Worm (Caenorhabditis elegans) whole organism, midembryonic: Measurements from ENCODE around the gene srab-24.

ENCODE experiments used
- T22C8.4 ChIP-seq: fragments of 200-800 bp; sonication (Bioruptor generic); IDR thresholded peaks from 2 replicates; pipeline ENCODE4 v1.3.6; 2022; ENCODE audit warnings: missing genetic modification characterization, missing compliant biosample characterization
- cog-1 ChIP-seq: sonication (generic microtip); optimal IDR thresholded peaks from 2 replicates; lab custom pipeline; 2016; ENCODE audit warnings: missing genetic modification characterization, missing compliant biosample characterization
- flt-1 ChIP-seq: fragments of 200-800 bp; sonication (Bioruptor generic); IDR thresholded peaks from 2 replicates; pipeline ENCODE4 v1.3.6; 2022; ENCODE audit warnings: missing genetic modification characterization, missing compliant biosample characterization
- klf-2 ChIP-seq: fragments of 200-800 bp; sonication (Bioruptor generic); conservative IDR thresholded peaks from 2 replicates; pipeline ENCODE4 v1.3.6; 2022; ENCODE audit warnings: missing genetic modification reagents, missing genetic modification characterization, missing compliant biosample characterization
- med-1 ChIP-seq: sonication (generic microtip); optimal IDR thresholded peaks from 2 replicates; lab custom pipeline; 2017; ENCODE audit warnings: missing genetic modification characterization, mild to moderate bottlenecking, missing compliant biosample characterization, antibody characterized with exemption, missing genetic modification reagents; ENCODE audit not compliant: insufficient read depth
- ref-1 ChIP-seq: fragments of 200-800 bp; sonication (Bioruptor generic); conservative IDR thresholded peaks from 2 replicates; pipeline ENCODE4 v1.3.6; 2022; ENCODE audit warnings: missing genetic modification reagents, missing genetic modification characterization, missing compliant biosample characterization
- tab-1 ChIP-seq: fragments of 200-800 bp; sonication (Bioruptor generic); IDR thresholded peaks from 2 replicates; pipeline ENCODE4 v1.3.6; 2022; ENCODE audit warnings: missing genetic modification characterization, missing compliant biosample characterization
- ztf-23 ChIP-seq: fragments of 200-800 bp; sonication (Bioruptor generic); IDR thresholded peaks from 2 replicates; pipeline ENCODE4 v1.3.6; 2022; ENCODE audit warnings: missing genetic modification reagents, missing genetic modification characterization, missing compliant biosample characterization
- ztf-29 ChIP-seq: fragments of 200-800 bp; sonication (Bioruptor generic); IDR thresholded peaks from 2 replicates; pipeline ENCODE4 v1.3.6; 2022; ENCODE audit warnings: missing genetic modification reagents, missing genetic modification characterization, missing compliant biosample characterization

Gene srab-24

DNA sequence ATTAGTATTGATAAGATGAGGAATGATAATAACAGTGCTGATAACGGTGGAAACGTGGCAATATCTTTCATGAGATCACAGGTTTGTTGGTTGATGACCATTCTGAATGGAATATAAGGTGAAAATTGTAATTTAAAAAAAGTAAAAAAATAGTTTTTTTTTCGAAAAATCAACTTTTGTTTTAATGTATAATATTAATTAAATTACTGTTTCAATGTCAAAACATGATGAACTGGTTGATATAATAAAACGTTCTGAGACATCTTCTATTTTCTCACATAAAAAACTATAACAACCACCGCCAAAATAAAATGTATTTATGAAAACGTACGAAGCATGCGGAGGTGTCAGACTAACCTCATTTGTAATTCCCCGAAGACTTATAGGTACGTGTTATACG lies at the start of gene srab-24:
srab-24 (minus strand) TSS at position 101 of the 400 bp plus-strand sequence.
- TF ChIP-seq med-1 (GFP tag; lab: Kevin White, UChicago), result no peak
- no peak for TF ChIP-seq T22C8.4 (GFP tag; lab: Robert Waterston, UW)

ce11 chrIV:14297058-14297457 lies 47.0 kb upstream of the srab-24 start:
- TF ChIP-seq klf-2 (GFP tag; lab: Robert Waterston, UW) (no peak), med-1 (GFP tag; lab: Kevin White, UChicago) (no peak), ref-1 (GFP tag; lab: Robert Waterston, UW) (no peak), flt-1 (GFP tag; lab: Robert Waterston, UW) (no peak), cog-1 (tag; lab: Kevin White, UChicago) (no peak), tab-1 (no peak), ztf-29 (no peak), ztf-23 (GFP tag; lab: Robert Waterston, UW) (no peak), T22C8.4 (GFP tag; lab: Robert Waterston, UW) (no peak)

ce11 chrIV:14295262-14295661 lies 45.2 kb upstream of the srab-24 start:
- TF ChIP-seq cog-1 (tag; lab: Kevin White, UChicago), result no peak

DNA sequence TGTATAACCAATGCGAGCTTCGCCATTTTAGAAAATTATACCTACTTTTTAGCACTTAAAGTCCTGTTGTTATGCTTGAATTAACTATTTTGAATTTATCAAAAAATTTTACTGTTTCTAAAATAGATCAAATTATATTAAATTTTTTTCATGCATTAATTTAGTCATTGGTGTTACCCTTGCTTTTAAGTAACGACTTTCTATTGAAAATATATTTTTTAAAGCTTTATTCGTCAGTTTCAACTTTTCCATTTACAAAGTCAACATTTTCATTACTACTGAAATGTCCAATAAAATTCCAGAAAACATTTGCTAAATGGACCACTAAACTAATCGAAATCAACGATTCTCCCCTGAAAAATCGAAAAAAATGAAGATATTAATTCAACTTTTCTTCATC lies 41.6 kb upstream of the srab-24 start, which contains the start of gene Y64G10A.7:
Y64G10A.7 (plus strand) TSS at position 301 of the 400 bp plus-strand sequence.
- TF ChIP-seq flt-1 (GFP tag; lab: Robert Waterston, UW) (no peak), cog-1 (tag; lab: Kevin White, UChicago) (no peak), ztf-23 (GFP tag; lab: Robert Waterston, UW) (no peak), tab-1 (no peak)

ce11 chrIV:14284920-14285319 lies 34.9 kb upstream of the srab-24 start:
- TF ChIP-seq flt-1 (GFP tag; lab: Robert Waterston, UW), result no peak
- no peak for TF ChIP-seq T22C8.4 (GFP tag; lab: Robert Waterston, UW)
- no peak for TF ChIP-seq tab-1
- no peak for TF ChIP-seq cog-1 (tag; lab: Kevin White, UChicago)
- no peak for TF ChIP-seq med-1 (GFP tag; lab: Kevin White, UChicago)
- no peak for TF ChIP-seq ztf-23 (GFP tag; lab: Robert Waterston, UW)
- TF ChIP-seq ztf-29, result no peak
- no peak for TF ChIP-seq klf-2 (GFP tag; lab: Robert Waterston, UW)
- no peak for TF ChIP-seq ref-1 (GFP tag; lab: Robert Waterston, UW)

- TF ChIP-seq cog-1 (tag; lab: Kevin White, UChicago), result no peak
- no peak for TF ChIP-seq ref-1 (GFP tag; lab: Robert Waterston, UW)
- TF ChIP-seq klf-2 (GFP tag; lab: Robert Waterston, UW), result no peak
- no peak for TF ChIP-seq flt-1 (GFP tag; lab: Robert Waterston, UW)
- no peak for TF ChIP-seq tab-1
- no peak for TF ChIP-seq ztf-23 (GFP tag; lab: Robert Waterston, UW)
- TF ChIP-seq med-1 (GFP tag; lab: Kevin White, UChicago), result no peak
- TF ChIP-seq T22C8.4 (GFP tag; lab: Robert Waterston, UW), result no peak
Observed at ce11 chrIV:14276773-14277388, 26.9 kb upstream of the srab-24 start.

DNA sequence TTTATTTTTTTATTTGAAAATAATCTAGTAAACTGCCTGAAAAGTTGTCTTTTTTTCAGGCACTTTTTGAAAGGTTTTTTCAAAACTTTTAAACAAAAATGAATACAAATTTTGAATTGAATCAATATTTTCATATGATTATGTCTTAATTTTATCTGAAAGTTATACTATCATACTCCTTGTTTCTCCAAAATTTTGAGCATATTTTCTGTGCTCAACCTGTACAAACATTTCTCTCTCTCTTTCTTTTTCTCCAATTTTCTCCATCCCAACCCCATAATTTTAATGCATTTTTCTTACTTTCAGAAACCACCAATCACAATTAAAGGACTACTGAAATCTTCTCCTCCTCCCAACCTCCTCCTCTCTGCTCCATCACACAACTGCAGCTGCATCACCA lies 26.1 kb upstream of the srab-24 start, which contains the start of gene ilcr-1:
ilcr-1 (plus strand) TSS at position 301 of the 400 bp plus-strand sequence.
- TF ChIP-seq tab-1, result no peak

ce11 chrIV:14274834-14275233 lies 24.8 kb upstream of the srab-24 start:
- TF ChIP-seq tab-1 (no peak), flt-1 (GFP tag; lab: Robert Waterston, UW) (no peak), ztf-23 (GFP tag; lab: Robert Waterston, UW) (no peak), T22C8.4 (GFP tag; lab: Robert Waterston, UW) (no peak)

DNA sequence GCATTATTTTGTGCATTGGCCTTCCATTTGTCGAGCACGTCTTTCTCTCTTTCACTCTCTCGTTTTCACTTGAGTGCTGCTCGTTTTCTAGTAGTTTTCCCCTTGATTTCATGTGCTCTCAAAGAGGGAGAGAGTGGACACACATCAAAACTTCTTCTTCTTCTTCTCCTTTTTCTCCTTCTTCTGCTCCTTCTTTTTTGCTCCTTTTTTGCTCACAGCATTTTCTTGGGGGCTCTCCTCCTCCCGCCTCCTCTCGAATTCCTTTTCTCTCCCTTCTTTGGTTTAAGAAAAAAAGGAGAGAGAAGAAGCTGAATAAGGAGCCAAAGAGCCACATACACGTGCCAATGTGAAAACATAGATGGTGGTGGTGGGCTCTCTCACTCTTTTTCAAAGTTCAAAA lies 22.5 kb upstream of the srab-24 start:
- TF ChIP-seq tab-1, result no peak
- no peak for TF ChIP-seq med-1 (GFP tag; lab: Kevin White, UChicago)
- no peak for TF ChIP-seq ztf-29
- no peak for TF ChIP-seq ref-1 (GFP tag; lab: Robert Waterston, UW)
- TF ChIP-seq cog-1 (tag; lab: Kevin White, UChicago), result no peak
- no peak for TF ChIP-seq T22C8.4 (GFP tag; lab: Robert Waterston, UW)
- no peak for TF ChIP-seq ztf-23 (GFP tag; lab: Robert Waterston, UW)
- no peak for TF ChIP-seq klf-2 (GFP tag; lab: Robert Waterston, UW)
- no peak for TF ChIP-seq flt-1 (GFP tag; lab: Robert Waterston, UW)

DNA sequence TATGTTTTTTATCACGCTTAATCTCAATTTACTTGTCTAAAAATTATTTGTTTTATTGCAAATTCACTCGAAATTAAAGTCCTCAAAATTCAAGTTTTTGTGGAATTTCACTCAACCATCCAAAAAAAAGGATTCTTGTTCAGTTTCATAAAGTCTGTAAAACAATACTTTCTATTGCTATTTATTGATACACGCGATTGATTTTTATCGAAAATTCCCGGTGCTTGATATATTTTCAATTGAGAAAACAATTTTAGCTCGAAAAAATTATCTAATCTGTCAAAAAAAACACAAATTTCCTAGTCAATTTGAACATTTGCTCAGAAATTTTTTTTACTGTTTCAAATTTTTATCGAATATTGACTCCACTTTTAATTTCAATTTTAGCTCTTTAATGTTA lies 19.9 kb upstream of the srab-24 start:
- no peak for TF ChIP-seq ztf-23 (GFP tag; lab: Robert Waterston, UW)
- TF ChIP-seq T22C8.4 (GFP tag; lab: Robert Waterston, UW), result no peak
- TF ChIP-seq ref-1 (GFP tag; lab: Robert Waterston, UW), result no peak
- TF ChIP-seq flt-1 (GFP tag; lab: Robert Waterston, UW), result no peak
- TF ChIP-seq klf-2 (GFP tag; lab: Robert Waterston, UW), result no peak
- TF ChIP-seq cog-1 (tag; lab: Kevin White, UChicago), result no peak
- TF ChIP-seq ztf-29, result no peak
- TF ChIP-seq tab-1, result no peak
- no peak for TF ChIP-seq med-1 (GFP tag; lab: Kevin White, UChicago)

DNA sequence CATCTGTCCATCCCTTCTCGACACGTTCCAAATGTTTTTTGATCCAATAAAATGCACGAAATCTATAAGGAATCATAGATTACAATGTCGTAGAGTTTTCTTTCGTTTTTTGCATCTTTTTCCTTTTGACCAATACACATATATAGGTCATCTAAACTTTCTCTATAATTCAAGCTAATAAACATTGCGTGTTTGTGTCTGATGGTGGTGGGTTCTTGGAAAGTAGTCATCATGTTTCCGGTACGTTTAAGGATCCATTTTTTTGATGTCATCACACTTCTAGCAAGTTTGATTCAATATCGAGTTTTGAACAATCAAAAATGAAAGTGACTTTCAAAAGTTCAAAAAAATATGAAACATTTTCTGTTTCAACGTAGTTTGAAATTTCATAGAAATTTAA lies 18.9 kb upstream of the srab-24 start:
- TF ChIP-seq klf-2 (GFP tag; lab: Robert Waterston, UW) (no peak), cog-1 (tag; lab: Kevin White, UChicago) (no peak), ztf-29 (no peak), ztf-23 (GFP tag; lab: Robert Waterston, UW) (no peak), tab-1 (no peak), flt-1 (GFP tag; lab: Robert Waterston, UW) (no peak), T22C8.4 (GFP tag; lab: Robert Waterston, UW) (no peak), med-1 (GFP tag; lab: Kevin White, UChicago) (no peak), ref-1 (GFP tag; lab: Robert Waterston, UW) (no peak)
